Fruit fly (Drosophila melanogaster): Measurements from ENCODE around the gene CG31788.

- no peak for TF ChIP-seq Myc (optimal IDR thresholded peaks at IDR 0.05)
- TF ChIP-seq CG9705 (GFP tag; optimal IDR thresholded peaks at IDR 0.05), result no peak
- TF ChIP-seq CG32264 (GFP tag; optimal IDR thresholded peaks at IDR 0.05), result no peak
- TF ChIP-seq Sp1 (GFP tag; optimal IDR thresholded peaks at IDR 0.05), result no peak
- no peak for TF ChIP-seq Dfd (GFP tag; optimal IDR thresholded peaks at IDR 0.05)
- TF ChIP-seq psq (GFP tag; optimal IDR thresholded peaks at IDR 0.05), result no peak
- TF ChIP-seq OdsH (GFP tag; optimal IDR thresholded peaks at IDR 0.05), result no peak
- no peak for TF ChIP-seq Dif (GFP tag; optimal IDR thresholded peaks at IDR 0.05; ENCODE audit: partially characterized antibody)
- TF ChIP-seq N (GFP tag; optimal IDR thresholded peaks at IDR 0.05), result no peak
Observed at dm6 chr2L:18209137-18209536, 48.6 kb downstream of the CG31788 start, which contains the start of gene CG31802.
